Worm (Caenorhabditis elegans) whole organism, early embryonic: ENCODE data around the gene irld-20.

Experiments used
- aly-1 ChIP-seq: sonication (generic microtip); optimal IDR thresholded peaks from 2 replicates; lab custom pipeline; 2016; ENCODE audit warnings: missing genetic modification characterization, missing compliant biosample characterization
- ama-1 ChIP-seq: fragments of 150-350 bp; optimal IDR thresholded peaks from 2 replicates; lab custom pipeline; 2014
- ceh-13 ChIP-seq: fragments of 200-800 bp; sonication (Bioruptor generic); optimal IDR thresholded peaks from 2 replicates; lab custom pipeline; 2018; ENCODE audit warnings: mild to moderate bottlenecking, missing genetic modification characterization, missing compliant biosample characterization
- ceh-36 ChIP-seq: sonication (generic microtip); optimal IDR thresholded peaks from 2 replicates; lab custom pipeline; 2016; ENCODE audit warnings: missing genetic modification characterization, inconsistent platforms, missing compliant biosample characterization
- flt-1 ChIP-seq: fragments of 200-800 bp; sonication (Bioruptor generic); IDR thresholded peaks from 2 replicates; pipeline ENCODE4 v1.3.6; 2022; ENCODE audit warnings: missing genetic modification characterization, missing compliant biosample characterization
- scrt-1 ChIP-seq: fragments of 200-800 bp; sonication (Bioruptor generic); IDR thresholded peaks from 2 replicates; pipeline ENCODE4 v1.3.6; 2022; ENCODE audit warnings: missing genetic modification characterization, missing compliant biosample characterization
- sea-1 ChIP-seq: fragments of 200-800 bp; sonication (Bioruptor generic); conservative IDR thresholded peaks from 2 replicates; pipeline ENCODE4 v1.3.6; 2022; ENCODE audit warnings: missing genetic modification characterization, missing compliant biosample characterization
- tbx-37 ChIP-seq: fragments of 200-800 bp; sonication (Bioruptor generic); conservative IDR thresholded peaks from 2 replicates; pipeline ENCODE4 v1.3.6; 2022; ENCODE audit warnings: missing genetic modification reagents, missing genetic modification characterization, missing compliant biosample characterization
- tra-4 ChIP-seq: sonication (generic microtip); optimal IDR thresholded peaks from 2 replicates; lab custom pipeline; 2017; ENCODE audit warnings: missing genetic modification characterization, missing compliant biosample characterization

DNA sequence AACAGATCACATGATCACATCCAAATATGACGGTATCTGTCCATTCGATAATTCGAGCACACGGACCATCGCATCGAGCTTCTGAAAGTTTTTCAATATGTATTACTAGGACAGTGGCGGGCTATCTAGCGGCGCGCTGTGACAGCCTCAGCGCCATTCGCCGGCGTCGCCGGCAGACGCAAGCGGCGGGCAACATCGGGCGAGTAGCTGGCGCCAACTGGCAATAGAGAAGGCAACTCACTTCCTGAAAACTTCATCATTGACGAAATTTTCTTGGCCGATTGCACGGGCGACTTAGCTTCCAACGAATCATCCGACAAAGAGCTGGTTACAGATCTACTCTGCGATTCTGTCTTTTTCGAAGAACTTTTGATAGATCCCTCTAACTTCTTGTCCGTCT is 37.3 kb downstream of the irld-20 start:
- TF ChIP-seq flt-1 (no peak), tbx-37 (GFP tag; lab: Robert Waterston, UW) (no peak), aly-1 (no peak), ama-1 (lab: Kevin White, UChicago) (no peak), tra-4 (tag; lab: Kevin White, UChicago) (no peak), sea-1 (GFP tag; lab: Robert Waterston, UW) (no peak), ceh-36 (tag; lab: Kevin White, UChicago) (no peak), ceh-13 (GFP tag; lab: Kevin White, UChicago) (no peak), scrt-1 (GFP tag; lab: Robert Waterston, UW) (no peak)
